Fruit fly (Drosophila melanogaster) whole organism, embryonic: ENCODE measurements around the gene CG5973.

Experiments used
- CG17802 ChIP-seq: fragments of 200-800 bp; sonication (Bioruptor generic); optimal IDR thresholded peaks from 2 replicates; lab custom pipeline; 2018; ENCODE audit warnings: missing biosample characterization, mild to moderate bottlenecking, missing genetic modification characterization, moderate library complexity
- CG3281 ChIP-seq: fragments of 200-800 bp; sonication (Bioruptor generic); optimal IDR thresholded peaks from 3 replicates; lab custom pipeline; 2017; ENCODE audit warnings: missing biosample characterization, mild to moderate bottlenecking, missing genetic modification characterization
- CG4707 ChIP-seq: fragments of 200-800 bp; sonication (Bioruptor generic); optimal IDR thresholded peaks from 2 replicates; lab custom pipeline; 2018; ENCODE audit warnings: missing biosample characterization, mild to moderate bottlenecking, missing genetic modification characterization, moderate library complexity
- Mes4 ChIP-seq: fragments of 200-800 bp; sonication (Bioruptor generic); optimal IDR thresholded peaks from 2 replicates; lab custom pipeline; 2016; ENCODE audit warnings: missing biosample characterization, missing genetic modification characterization
- bowl ChIP-seq: fragments of 200-800 bp; sonication (Bioruptor generic); IDR thresholded peaks from 2 replicates; pipeline ENCODE4 v1.3.6; 2022; ENCODE audit warnings: missing biosample characterization, missing genetic modification characterization
- dmrt11E ChIP-seq: fragments of 200-800 bp; sonication (Bioruptor generic); optimal IDR thresholded peaks from 3 replicates; lab custom pipeline; 2018; ENCODE audit warnings: missing biosample characterization, mild to moderate bottlenecking, missing genetic modification characterization, moderate library complexity
- schlank ChIP-seq: fragments of 200-800 bp; sonication (Bioruptor generic); optimal IDR thresholded peaks from 2 replicates; lab custom pipeline; 2018; ENCODE audit warnings: missing biosample characterization, mild to moderate bottlenecking, missing genetic modification characterization
- tap ChIP-seq: fragments of 200-800 bp; optimal IDR thresholded peaks from 3 replicates; lab custom pipeline; 2019; ENCODE audit warnings: missing biosample characterization, mild to moderate bottlenecking, missing genetic modification characterization, moderate library complexity
- vnd ChIP-seq: fragments of 200-800 bp; sonication (Bioruptor generic); IDR thresholded peaks from 3 replicates; pipeline ENCODE4 v1.3.6; 2022; ENCODE audit warnings: missing biosample characterization, missing genetic modification characterization; ENCODE audit not compliant: partially characterized antibody

DNA sequence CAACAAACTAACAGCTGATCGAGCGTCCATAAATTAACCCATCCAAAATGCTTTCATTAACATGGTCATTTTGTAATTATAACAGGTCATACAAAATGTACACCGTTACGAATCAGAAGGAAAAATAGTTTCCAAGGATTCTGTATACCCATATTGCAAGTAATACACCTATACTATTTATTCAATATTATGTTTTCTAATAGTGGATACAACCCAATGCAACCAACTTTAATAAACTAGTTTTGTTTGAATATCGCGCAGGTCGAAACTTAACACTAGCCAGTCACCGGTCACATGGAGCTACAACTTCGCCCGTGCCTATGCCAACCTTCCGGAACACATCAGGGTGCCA, 9.5 kb upstream of the CG5973 start:
- TF ChIP-seq tap (tag; lab: Kevin White, UChicago), result no peak
- no peak for TF ChIP-seq dmrt11E (tag; lab: Kevin White, UChicago)
- TF ChIP-seq CG3281, result no peak
- no peak for TF ChIP-seq CG17802 (tag; lab: Kevin White, UChicago)
- TF ChIP-seq Mes4 (GFP tag; lab: Kevin White, UChicago), result no peak
- TF ChIP-seq CG4707, result no peak
- TF ChIP-seq vnd (GFP tag; lab: Robert Waterston, UW), result no peak
- TF ChIP-seq schlank (tag; lab: Kevin White, UChicago), result no peak
- no peak for TF ChIP-seq bowl (GFP tag; lab: Robert Waterston, UW)
